Fruit fly (Drosophila melanogaster): Measurements from ENCODE around the gene CG7083.

CG7083 gene

DNA sequence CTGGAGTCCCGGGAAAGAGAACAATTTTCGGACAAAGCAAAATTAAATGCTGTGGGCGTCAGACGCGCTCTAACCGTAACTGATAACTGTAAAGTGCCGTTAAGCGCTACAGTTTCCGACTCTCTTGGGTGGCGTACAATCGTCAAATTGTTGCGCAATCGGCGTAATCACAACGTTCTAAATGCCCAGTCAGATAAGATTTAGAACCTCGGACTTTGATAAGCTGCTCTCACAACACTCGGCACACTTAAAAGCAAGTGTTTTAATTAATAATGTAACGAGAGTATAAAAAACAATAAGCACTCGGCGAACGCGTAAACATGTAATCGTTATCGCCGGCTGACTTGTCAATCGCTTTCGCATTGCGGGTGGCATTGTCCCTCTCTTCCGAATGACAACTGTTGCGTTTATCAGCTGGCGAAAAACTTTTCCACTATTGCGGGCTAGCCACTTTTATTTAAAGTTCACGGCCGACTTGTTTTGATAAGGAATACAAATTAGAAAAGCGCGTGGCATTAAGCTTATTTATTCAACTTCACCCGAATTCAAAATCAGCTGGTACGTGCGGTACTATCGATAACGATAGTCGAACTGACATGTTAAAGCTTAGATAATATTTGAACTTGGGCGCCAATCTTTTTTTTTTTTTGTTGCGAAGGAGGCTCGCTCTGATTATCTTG, 18.3 kb downstream of the CG7083 start (continued):
- peak; percentile 10 for TF ChIP-seq CG9437 (GFP tag; optimal IDR thresholded peaks at IDR 0.05)
- no peak for TF ChIP-seq CG8290 (GFP tag; optimal IDR thresholded peaks at IDR 0.05)
- TF ChIP-seq CG8290 (tag; optimal IDR thresholded peaks at IDR 0.05), result no peak
- no peak for TF ChIP-seq CG17385 (GFP tag; optimal IDR thresholded peaks at IDR 0.05)
- peak; percentile 72 for TF ChIP-seq Scr (GFP tag; IDR thresholded peaks at IDR 0.05; ENCODE audit: partially characterized antibody)
- TF ChIP-seq jumu (GFP tag; optimal IDR thresholded peaks at IDR 0.05), result no peak
- TF ChIP-seq inv (GFP tag; IDR thresholded peaks at IDR 0.05; ENCODE audit: partially characterized antibody), result peak; percentile 43; the same call in 1 of the 2 replicates
- TF ChIP-seq bab2 (GFP tag; optimal IDR thresholded peaks at IDR 0.05), result no peak
- no peak for TF ChIP-seq CG18262 (tag; optimal IDR thresholded peaks at IDR 0.05)
- TF ChIP-seq CG7372 (GFP tag; IDR thresholded peaks at IDR 0.05), result no peak
- TF ChIP-seq sens-2 (GFP tag; IDR thresholded peaks at IDR 0.05), result peak; percentile 49; the same call in 1 of the 2 replicates
- peak; percentile 38 for TF ChIP-seq CTCF (GFP tag; optimal IDR thresholded peaks at IDR 0.05)
- TF ChIP-seq HmgZ (tag; optimal IDR thresholded peaks at IDR 0.05), result no peak
- no peak for TF ChIP-seq D19A (tag; optimal IDR thresholded peaks at IDR 0.05)
- TF ChIP-seq CG10147 (GFP tag; optimal IDR thresholded peaks at IDR 0.05), result no peak
- peak; percentile 74 for TF ChIP-seq CG6791 (GFP tag; IDR thresholded peaks at IDR 0.05; ENCODE audit: partially characterized antibody)
- peak; percentile 67 for TF ChIP-seq tna (GFP tag; IDR thresholded peaks at IDR 0.05; ENCODE audit: partially characterized antibody)
- TF ChIP-seq knrl (GFP tag; IDR thresholded peaks at IDR 0.05; ENCODE audit: partially characterized antibody), result 0 out of 3 replicates have a peak, but pooled peaks have one; percentile 37
- no peak for TF ChIP-seq CG13894 (tag; optimal IDR thresholded peaks at IDR 0.05)
- no peak for TF ChIP-seq CG17568 (GFP tag; optimal IDR thresholded peaks at IDR 0.05)
- no peak for TF ChIP-seq CG31441 (GFP tag; IDR thresholded peaks at IDR 0.05)
- no peak for TF ChIP-seq sob (GFP tag; IDR thresholded peaks at IDR 0.05)
- TF ChIP-seq MBD-R2 (GFP tag; IDR thresholded peaks at IDR 0.05), result peak; percentile 35; the same call in 1 of the 2 replicates
- TF ChIP-seq fru (optimal IDR thresholded peaks at IDR 0.05), result no peak
- no peak for TF ChIP-seq CG14710 (tag; optimal IDR thresholded peaks at IDR 0.05)
- no peak for TF ChIP-seq zf30C (GFP tag; optimal IDR thresholded peaks at IDR 0.05)
- no peak for TF ChIP-seq disco-r (GFP tag; optimal IDR thresholded peaks at IDR 0.05)
- peak; percentile 97 for TF ChIP-seq exex (tag; optimal IDR thresholded peaks at IDR 0.05)
- no peak for TF ChIP-seq CG2875 (GFP tag; optimal IDR thresholded peaks at IDR 0.05)
- TF ChIP-seq CG6813 (GFP tag; optimal IDR thresholded peaks at IDR 0.05), result no peak
- no peak for TF ChIP-seq bigmax (GFP tag; optimal IDR thresholded peaks at IDR 0.05)
- TF ChIP-seq al (GFP tag; IDR thresholded peaks at IDR 0.05), result no peak
- no peak for TF ChIP-seq Hr3 (GFP tag; optimal IDR thresholded peaks at IDR 0.05)
- no peak; the same call in 2 of the 3 replicates for TF ChIP-seq CG11695 (GFP tag; IDR thresholded peaks at IDR 0.05)
- no peak for TF ChIP-seq Ets65A (GFP tag)
- TF ChIP-seq MESR4 (GFP tag; optimal IDR thresholded peaks at IDR 0.05), result no peak
- peak; percentile 66; the same call in 1 of the 2 replicates for TF ChIP-seq sna (GFP tag; IDR thresholded peaks at IDR 0.05; ENCODE audit: partially characterized antibody)
- no peak for TF ChIP-seq fd96Cb (tag; optimal IDR thresholded peaks at IDR 0.05)
- TF ChIP-seq lmd (GFP tag; IDR thresholded peaks at IDR 0.05), result no peak
- TF ChIP-seq Bteb2 (GFP tag; optimal IDR thresholded peaks at IDR 0.05), result no peak
- no peak for TF ChIP-seq CG1792 (GFP tag; optimal IDR thresholded peaks at IDR 0.05)
- TF ChIP-seq CG12659 (GFP tag; optimal IDR thresholded peaks at IDR 0.05), result no peak

Measured in whole organism, embryonic.